Fruit fly (Drosophila melanogaster) S2 (cell line): Measurements from ENCODE around the gene Rpp30.

Source experiments
- CG8478 ChIP-seq: fragments of >200 bp; optimal IDR thresholded peaks from 2 replicates; lab custom pipeline; 2018
- CTCF ChIP-seq, 2 experiments: fragments of >200 bp; optimal IDR thresholded peaks; 2 replicates each; lab custom pipeline; 2018

Rpp30 gene

DNA sequence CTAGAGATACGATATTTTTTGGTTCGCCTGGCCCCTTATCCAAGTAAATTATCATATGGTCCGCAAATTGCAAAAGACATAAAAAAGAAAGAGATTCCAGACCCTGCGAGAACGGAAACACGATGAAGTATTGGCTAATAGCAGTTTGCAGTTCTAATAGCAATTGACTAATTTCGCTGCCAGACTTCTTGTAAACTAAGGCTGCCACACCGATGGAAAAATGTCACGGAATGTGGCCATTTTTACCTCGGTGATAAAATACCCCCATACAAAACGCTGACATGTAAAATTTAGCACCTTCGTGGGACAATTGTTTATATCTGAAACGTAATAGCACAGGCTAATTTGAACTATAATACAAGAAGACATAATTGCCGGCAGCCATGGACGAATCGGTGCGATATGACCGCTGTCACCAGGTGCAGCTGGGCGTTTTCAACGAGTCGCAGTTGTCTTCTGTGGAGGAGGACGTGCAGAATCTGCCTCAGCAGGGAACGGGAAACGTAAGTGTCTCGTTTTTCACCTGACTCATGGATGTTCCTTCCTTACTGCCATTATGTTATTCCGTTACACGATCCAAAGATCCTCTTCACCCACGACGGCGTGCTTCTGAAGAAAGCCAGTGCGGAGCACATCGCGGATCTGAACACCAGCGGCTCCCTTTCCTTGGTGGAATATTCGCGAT, 44.9 kb downstream of the Rpp30 start, which contains the start of the genes Tbc1d15-17 and CG11617:
Gene Tbc1d15-17, plus strand, starts transcription at position 51 of the 685 bp plus-strand sequence.
Gene CG11617, minus strand, starts transcription at position 169 of the 685 bp plus-strand sequence.
- TF ChIP-seq CG8478 (lab: Kevin White, UChicago) = no peak
- peak; percentile 21 to 57 for TF ChIP-seq CTCF (optimal IDR thresholded peaks at IDR 0.05; lab: Kevin White, UChicago)

DNA sequence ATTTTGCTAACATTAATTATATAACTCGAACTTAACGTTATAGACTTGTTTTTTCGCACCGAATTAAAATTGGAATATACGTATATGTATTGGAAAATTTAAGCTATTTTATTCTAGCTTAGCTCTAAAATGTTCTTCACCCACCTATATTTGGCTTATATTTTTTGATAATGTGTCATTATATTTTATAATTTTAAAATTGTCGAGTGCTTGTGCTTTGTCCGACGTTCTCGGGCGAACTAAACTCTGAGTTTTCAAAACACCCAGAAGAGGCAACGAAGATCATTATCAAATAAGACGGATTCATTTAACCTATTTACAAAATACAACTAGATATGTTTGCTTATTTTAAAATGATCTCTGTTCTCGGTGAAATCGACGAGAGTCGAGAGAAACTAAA, 45.6 kb downstream of the Rpp30 start:
- TF ChIP-seq CTCF (optimal IDR thresholded peaks at IDR 0.05; lab: Kevin White, UChicago) = no peak
- no peak for TF ChIP-seq CG8478 (lab: Kevin White, UChicago)

DNA sequence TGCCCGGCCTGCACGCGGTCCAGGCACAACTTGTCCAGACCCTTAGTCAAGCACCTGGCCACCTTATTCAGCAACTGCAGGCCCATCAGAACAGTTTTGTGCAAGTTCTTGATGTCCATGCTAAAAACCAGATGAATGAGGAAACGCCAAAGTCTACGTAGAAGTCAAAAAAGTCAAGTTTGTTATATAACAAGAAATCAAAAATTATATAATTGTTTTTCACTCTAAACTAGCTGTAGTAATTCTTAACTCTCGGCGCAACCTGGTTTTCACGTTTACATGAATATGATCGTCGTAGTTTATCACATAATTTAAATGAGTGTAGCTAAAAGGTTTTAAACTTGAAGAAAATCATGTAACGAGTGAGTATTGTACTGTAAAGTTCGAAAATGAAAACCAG, 47.6 kb downstream of the Rpp30 start:
- TF ChIP-seq CTCF (optimal IDR thresholded peaks at IDR 0.05; lab: Kevin White, UChicago) = no peak
- no peak for TF ChIP-seq CG8478 (lab: Kevin White, UChicago)

DNA sequence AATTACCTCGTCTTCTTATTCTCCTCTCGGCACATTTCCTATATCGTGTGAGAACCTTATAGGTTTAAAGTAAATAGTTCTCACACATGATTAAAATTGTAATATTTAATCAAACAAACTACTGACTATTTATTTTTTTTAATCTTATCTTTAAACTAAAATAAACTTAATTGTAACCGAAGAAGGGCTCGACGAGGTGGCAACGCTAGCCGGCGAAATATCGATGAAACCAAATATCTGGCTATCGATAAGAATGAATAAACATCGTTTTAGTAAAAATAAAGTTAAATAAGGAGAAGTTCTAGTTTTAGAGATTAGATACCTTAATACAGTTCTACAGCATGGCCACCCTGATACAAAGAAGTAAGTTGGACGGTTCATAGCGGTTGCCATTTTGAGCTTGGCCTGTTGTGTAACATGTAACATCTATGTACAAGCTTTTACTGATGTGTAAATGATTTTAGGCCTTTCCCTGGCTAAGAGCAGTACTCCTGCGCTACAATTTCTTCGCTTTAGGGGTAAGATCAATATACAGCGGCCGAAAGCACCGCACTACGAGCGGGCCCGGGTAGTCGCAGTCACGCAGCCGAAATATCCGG, 48.5 kb downstream of the Rpp30 start, which contains the start of gene mRpL10:
Gene mRpL10, plus strand, starts transcription at position 251 of the 599 bp plus-strand sequence.
- peak in 1 of 2 experiments; percentile 25 for TF ChIP-seq CTCF (optimal IDR thresholded peaks at IDR 0.05; lab: Kevin White, UChicago)
- no peak for TF ChIP-seq CG8478 (lab: Kevin White, UChicago)
